Worm (Caenorhabditis elegans) whole organism, L1 larva: Measurements from ENCODE around the gene F22H10.6.

ENCODE experiments used
- C16A3.4 ChIP-seq: fragments of 150-350 bp; optimal IDR thresholded peaks from 2 replicates; lab custom pipeline; 2014; ENCODE audit warnings: missing biosample characterization, missing genetic modification characterization
- C34B4.2 ChIP-seq: sonication (generic microtip); optimal IDR thresholded peaks from 2 replicates; lab custom pipeline; 2017; ENCODE audit warnings: mild to moderate bottlenecking, missing genetic modification characterization, missing compliant biosample characterization
- aha-1 ChIP-seq: fragments of 150-350 bp; optimal IDR thresholded peaks from 2 replicates; lab custom pipeline; 2014; ENCODE audit warnings: missing biosample characterization, missing genetic modification characterization
- alr-1 ChIP-seq: fragments of 200-800 bp; sonication (Bioruptor generic); optimal IDR thresholded peaks from 2 replicates; lab custom pipeline; 2018; ENCODE audit warnings: borderline replicate concordance, mild to moderate bottlenecking, missing genetic modification characterization, missing compliant biosample characterization
- ceh-82 ChIP-seq, 3 experiments: fragments of 150-350 bp in 1 of 3; sonication (generic microtip) in 2 of 3; optimal IDR thresholded peaks; 2 replicates each; lab custom pipeline; 2014 to 2017; ENCODE audit warnings: missing biosample characterization in 3 of 3, missing genetic modification characterization in 3 of 3
- ceh-88 ChIP-seq: fragments of 200-800 bp; sonication (Bioruptor generic); IDR thresholded peaks from 2 replicates; pipeline ENCODE4 v1.3.6; 2022; ENCODE audit warnings: missing genetic modification characterization, missing compliant biosample characterization
- ceh-90 ChIP-seq: sonication (generic microtip); optimal IDR thresholded peaks from 2 replicates; lab custom pipeline; 2016; ENCODE audit warnings: missing genetic modification characterization, missing compliant biosample characterization
- dpl-1 ChIP-seq, 3 experiments: fragments of 150-350 bp in 2 of 3; sonication (generic microtip) in 1 of 3; optimal IDR thresholded peaks; 2 replicates each; lab custom pipeline; 2014 to 2017; ENCODE audit warnings: missing biosample characterization in 3 of 3, missing genetic modification characterization in 3 of 3, missing genetic modification reagents in 3 of 3
- dsc-1 ChIP-seq: sonication (generic microtip); optimal IDR thresholded peaks from 2 replicates; lab custom pipeline; 2016; ENCODE audit warnings: mild to moderate bottlenecking, missing genetic modification characterization, missing compliant biosample characterization
- efl-1 ChIP-seq, 4 experiments: fragments of 150-350 bp; optimal IDR thresholded peaks in 3 of 4; peaks in 1 of 4; 1 replicate in 1 of 4; 2 replicates in 3 of 4; lab custom pipeline; 2014; ENCODE audit warnings: missing biosample characterization in 2 of 4, missing genetic modification characterization in 2 of 4, missing genetic modification reagents in 2 of 4
- egl-13 ChIP-seq: sonication (generic microtip); optimal IDR thresholded peaks from 2 replicates; lab custom pipeline; 2016; ENCODE audit warnings: missing genotype, missing genetic modification reagents, missing genetic modification characterization, missing compliant biosample characterization
- egl-27 ChIP-seq, 2 experiments: fragments of 150-350 bp in 1 of 2; sonication (generic microtip); optimal IDR thresholded peaks; 3 replicates each; lab custom pipeline; 2017 to 2018; ENCODE audit warnings: missing biosample characterization in 2 of 2, missing genetic modification characterization in 2 of 2, missing genetic modification reagents in 2 of 2
- elt-2 ChIP-seq: sonication (generic microtip); optimal IDR thresholded peaks from 2 replicates; lab custom pipeline; 2016; ENCODE audit warnings: missing genetic modification characterization, mild to moderate bottlenecking, inconsistent platforms, missing compliant biosample characterization, missing genetic modification reagents
- elt-3 ChIP-seq, 6 experiments: fragments of 150-350 bp in 1 of 6; sonication (generic microtip); optimal IDR thresholded peaks; 2 replicates each; lab custom pipeline; 2017 to 2018; ENCODE audit warnings: missing biosample characterization in 6 of 6, missing genetic modification characterization in 6 of 6, inconsistent platforms in 1 of 6
- fkh-4 ChIP-seq: sonication (generic microtip); optimal IDR thresholded peaks from 2 replicates; lab custom pipeline; 2016; ENCODE audit warnings: missing compliant biosample characterization, missing genetic modification characterization, borderline replicate concordance
- fos-1 ChIP-seq: fragments of 150-350 bp; optimal IDR thresholded peaks from 2 replicates; lab custom pipeline; 2014; ENCODE audit warnings: missing biosample characterization, missing genetic modification characterization
- grh-1 ChIP-seq: fragments of 200-800 bp; sonication (Bioruptor generic); IDR thresholded peaks from 2 replicates; pipeline ENCODE4 v1.3.6; 2022; ENCODE audit warnings: missing genetic modification reagents, missing genetic modification characterization, missing compliant biosample characterization
- hlh-4 ChIP-seq: sonication (generic microtip); optimal IDR thresholded peaks from 2 replicates; lab custom pipeline; 2016; ENCODE audit warnings: mild to moderate bottlenecking, missing genetic modification characterization, missing compliant biosample characterization
- hpl-2 ChIP-seq: fragments of 150-350 bp; optimal IDR thresholded peaks from 2 replicates; lab custom pipeline; 2014; ENCODE audit warnings: missing biosample characterization, missing genetic modification reagents, missing genetic modification characterization
- irx-1 ChIP-seq: sonication (generic microtip); optimal IDR thresholded peaks from 2 replicates; lab custom pipeline; 2016; ENCODE audit warnings: missing genetic modification characterization, missing compliant biosample characterization
- isw-1 ChIP-seq: fragments of 200-800 bp; sonication (Bioruptor generic); IDR thresholded peaks from 2 replicates; pipeline ENCODE4 v1.3.6; 2022; ENCODE audit warnings: missing genetic modification characterization, missing compliant biosample characterization
- jun-1 ChIP-seq: fragments of 150-350 bp; optimal IDR thresholded peaks from 2 replicates; lab custom pipeline; 2014; ENCODE audit warnings: missing biosample characterization, missing genetic modification reagents, missing genetic modification characterization
- lin-35 ChIP-seq, 2 experiments: fragments of 150-350 bp; optimal IDR thresholded peaks; 2 replicates each; lab custom pipeline; 2014; ENCODE audit warnings: missing biosample characterization in 2 of 2, missing genetic modification characterization in 2 of 2, missing genetic modification reagents in 2 of 2
- lin-39 ChIP-seq: fragments of 150-350 bp; optimal IDR thresholded peaks from 2 replicates; lab custom pipeline; 2014; ENCODE audit warnings: missing biosample characterization, missing genetic modification reagents, missing genetic modification characterization
- lir-3 ChIP-seq: sonication (generic microtip); optimal IDR thresholded peaks from 2 replicates; lab custom pipeline; 2016; ENCODE audit warnings: mild to moderate bottlenecking, missing genetic modification characterization, moderate library complexity, missing compliant biosample characterization; ENCODE audit not compliant: poor library complexity
- mdl-1 ChIP-seq, 2 experiments: fragments of 150-350 bp; optimal IDR thresholded peaks; 2 replicates each; lab custom pipeline; 2014 to 2017; ENCODE audit warnings: missing biosample characterization in 2 of 2, missing genetic modification characterization in 2 of 2, inconsistent platforms in 1 of 2
- mep-1 ChIP-seq: fragments of 150-350 bp; optimal IDR thresholded peaks from 2 replicates; lab custom pipeline; 2014; ENCODE audit warnings: missing biosample characterization, missing genetic modification characterization
- nhr-19 ChIP-seq: fragments of 200-800 bp; sonication (Bioruptor generic); conservative IDR thresholded peaks from 2 replicates; pipeline ENCODE4 v1.3.6; 2022; ENCODE audit warnings: missing genetic modification characterization, missing compliant biosample characterization
- nhr-20 ChIP-seq: sonication (generic microtip); optimal IDR thresholded peaks from 2 replicates; lab custom pipeline; 2016; ENCODE audit warnings: mild to moderate bottlenecking, missing genetic modification characterization, missing compliant biosample characterization
- nhr-237 ChIP-seq: fragments of 150-350 bp; optimal IDR thresholded peaks from 2 replicates; lab custom pipeline; 2014; ENCODE audit warnings: missing biosample characterization, missing genetic modification characterization
- nhr-71 ChIP-seq: sonication (generic microtip); optimal IDR thresholded peaks from 2 replicates; lab custom pipeline; 2016; ENCODE audit warnings: mild to moderate bottlenecking, missing genetic modification characterization, moderate library complexity, missing compliant biosample characterization
- nhr-76 ChIP-seq: sonication (generic microtip); optimal IDR thresholded peaks from 2 replicates; lab custom pipeline; 2017; ENCODE audit warnings: missing biosample characterization, missing genetic modification characterization
- nhr-85 ChIP-seq: sonication (generic microtip); peaks from one replicate; lab custom pipeline; 2016; ENCODE audit warnings: missing genetic modification characterization, inconsistent platforms, missing compliant biosample characterization
- nhr-90 ChIP-seq: sonication (generic microtip); optimal IDR thresholded peaks from 2 replicates; lab custom pipeline; 2016; ENCODE audit warnings: mild to moderate bottlenecking, missing genetic modification characterization, missing compliant biosample characterization; ENCODE audit not compliant: poor library complexity
- pax-3 ChIP-seq: fragments of 200-800 bp; sonication (Bioruptor generic); optimal IDR thresholded peaks from 2 replicates; lab custom pipeline; 2018; ENCODE audit warnings: mild to moderate bottlenecking, missing genetic modification characterization, moderate library complexity, missing compliant biosample characterization
- pqm-1 ChIP-seq: sonication (generic microtip); optimal IDR thresholded peaks from 3 replicates; lab custom pipeline; 2017; ENCODE audit warnings: missing biosample characterization, missing genetic modification characterization
- rnt-1 ChIP-seq: sonication (generic microtip); optimal IDR thresholded peaks from 2 replicates; lab custom pipeline; 2016; ENCODE audit warnings: mild to moderate bottlenecking, missing genetic modification characterization, moderate library complexity, missing compliant biosample characterization
- skn-1 ChIP-seq: fragments of 150-350 bp; optimal IDR thresholded peaks from 2 replicates; lab custom pipeline; 2014; ENCODE audit warnings: missing biosample characterization, missing genetic modification characterization
- snpc-4 ChIP-seq: fragments of 150-350 bp; optimal IDR thresholded peaks from 2 replicates; lab custom pipeline; 2014; ENCODE audit warnings: missing biosample characterization, missing genetic modification characterization
- snu-23 ChIP-seq: sonication (generic microtip); optimal IDR thresholded peaks from 2 replicates; lab custom pipeline; 2016; ENCODE audit warnings: missing genetic modification characterization, missing compliant biosample characterization
- sox-4 ChIP-seq: sonication (generic microtip); optimal IDR thresholded peaks from 2 replicates; lab custom pipeline; 2016; ENCODE audit warnings: missing genetic modification characterization, missing compliant biosample characterization
- sup-37 ChIP-seq: fragments of 200-800 bp; sonication (Bioruptor generic); optimal IDR thresholded peaks from 2 replicates; lab custom pipeline; 2018; ENCODE audit warnings: mild to moderate bottlenecking, missing genetic modification characterization, missing compliant biosample characterization
- tbx-2 ChIP-seq: sonication (generic microtip); optimal IDR thresholded peaks from 2 replicates; lab custom pipeline; 2016; ENCODE audit warnings: missing genetic modification characterization, missing compliant biosample characterization
- tlp-1 ChIP-seq: fragments of 150-350 bp; optimal IDR thresholded peaks from 2 replicates; lab custom pipeline; 2014; ENCODE audit warnings: missing biosample characterization, missing genetic modification characterization
- unc-62 ChIP-seq: fragments of 150-350 bp; optimal IDR thresholded peaks from 2 replicates; lab custom pipeline; 2014; ENCODE audit warnings: missing biosample characterization, missing genetic modification reagents, missing genetic modification characterization
- unc-86 ChIP-seq: sonication (generic microtip); optimal IDR thresholded peaks from 2 replicates; lab custom pipeline; 2016; ENCODE audit warnings: missing genetic modification characterization, missing compliant biosample characterization
- unc-98 ChIP-seq: fragments of 200-800 bp; sonication (Bioruptor generic); IDR thresholded peaks from 2 replicates; pipeline ENCODE4 v1.3.6; 2022; ENCODE audit warnings: missing genetic modification characterization, missing compliant biosample characterization
- zip-4 ChIP-seq: fragments of 200-800 bp; sonication (Bioruptor generic); optimal IDR thresholded peaks from 2 replicates; lab custom pipeline; 2018; ENCODE audit warnings: mild to moderate bottlenecking, missing genetic modification characterization, moderate library complexity, missing compliant biosample characterization
- ztf-11 ChIP-seq, 2 experiments: sonication (generic microtip); optimal IDR thresholded peaks; 2 replicates each; lab custom pipeline; 2016 to 2017; ENCODE audit warnings: missing genetic modification characterization in 2 of 2, missing biosample characterization in 1 of 2, missing compliant biosample characterization in 1 of 2
- ztf-4 ChIP-seq: fragments of 150-350 bp; optimal IDR thresholded peaks from 2 replicates; lab custom pipeline; 2014; ENCODE audit warnings: missing biosample characterization, missing genetic modification characterization

The F22H10.6 gene

ce11 chrX:16726879-16727278, 35.7 kb upstream of the F22H10.6 start (continued):
- TF ChIP-seq aha-1 (tag; lab: Kevin White, UChicago), result peak; percentile 3
- peak in 3 of 6 experiments; percentile 44 to 88 (median 46) for TF ChIP-seq elt-3 (tag; optimal IDR thresholded peaks at IDR 0.05; lab: Kevin White, UChicago)
- peak; percentile 56 for TF ChIP-seq sup-37 (GFP tag; lab: Kevin White, UChicago)
- peak; percentile 49 for TF ChIP-seq zip-4
- TF ChIP-seq isw-1 (GFP tag; lab: Robert Waterston, UW), result peak; percentile 78
- TF ChIP-seq nhr-85 (tag; lab: Kevin White, UChicago), result peak; percentile 96
- TF ChIP-seq jun-1 (tag; lab: Kevin White, UChicago), result peak; percentile 88
- peak; percentile 62 for TF ChIP-seq sox-4 (tag; lab: Kevin White, UChicago)
- peak; percentile 69 for TF ChIP-seq fos-1 (tag; lab: Kevin White, UChicago)
- TF ChIP-seq skn-1 (tag; lab: Kevin White, UChicago), result peak; percentile 77
- TF ChIP-seq ceh-82 (tag; optimal IDR thresholded peaks at IDR 0.05; lab: Kevin White, UChicago), result peak; percentile 80 to 93 (median 83)
- peak; percentile 76 for TF ChIP-seq snpc-4 (tag; lab: Kevin White, UChicago)
- no peak for TF ChIP-seq unc-62 (GFP tag; lab: Kevin White, UChicago)
- TF ChIP-seq irx-1 (tag; lab: Kevin White, UChicago), result peak; percentile 79
- TF ChIP-seq lir-3, result peak; percentile 68
- TF ChIP-seq nhr-71 (tag; lab: Kevin White, UChicago), result peak; percentile 97
- no peak for TF ChIP-seq fkh-4 (tag; lab: Kevin White, UChicago)
- TF ChIP-seq egl-13 (tag; lab: Kevin White, UChicago), result peak; percentile 89
- TF ChIP-seq unc-86 (tag; lab: Kevin White, UChicago), result peak; percentile 95
- peak; percentile 89 for TF ChIP-seq nhr-19 (GFP tag; lab: Robert Waterston, UW)
- peak; percentile 92 for TF ChIP-seq snu-23 (GFP tag; lab: Kevin White, UChicago)
- TF ChIP-seq mep-1 (tag; lab: Kevin White, UChicago), result peak; percentile 66
- TF ChIP-seq dsc-1 (tag; lab: Kevin White, UChicago), result peak; percentile 86
- TF ChIP-seq C34B4.2 (tag; lab: Kevin White, UChicago), result no peak
- no peak for TF ChIP-seq hlh-4 (tag; lab: Kevin White, UChicago)
- peak; percentile 94 for TF ChIP-seq tbx-2 (tag; lab: Kevin White, UChicago)
- TF ChIP-seq pax-3, result peak; percentile 75
- peak; percentile 38; the same call in 1 of the 2 replicates for TF ChIP-seq ceh-88 (GFP tag; lab: Robert Waterston, UW)
- TF ChIP-seq elt-2 (tag; lab: Kevin White, UChicago), result peak; percentile 86
- no peak for TF ChIP-seq alr-1 (tag; lab: Kevin White, UChicago)
- peak; percentile 83 for TF ChIP-seq nhr-90 (tag; lab: Kevin White, UChicago)
- TF ChIP-seq nhr-20, result peak; percentile 98
- TF ChIP-seq ztf-11 (tag; optimal IDR thresholded peaks at IDR 0.05; lab: Kevin White, UChicago), result peak in 1 of 2 experiments; percentile 84
- TF ChIP-seq ceh-90 (tag; lab: Kevin White, UChicago), result no peak
- TF ChIP-seq nhr-76 (tag; lab: Kevin White, UChicago), result no peak
- no peak for TF ChIP-seq pqm-1
- TF ChIP-seq hpl-2, result peak; percentile 64
- peak; percentile 56 to 84 for TF ChIP-seq efl-1 (optimal IDR thresholded peaks at IDR 0.05; lab: Kevin White, UChicago)
- peak in 1 of 2 experiments; percentile 88 for TF ChIP-seq efl-1 (GFP tag; optimal IDR thresholded peaks at IDR 0.05 in 1 of 2; lab: Kevin White, UChicago)
- peak; percentile 87 for TF ChIP-seq ztf-4 (tag; lab: Kevin White, UChicago)
- no peak for TF ChIP-seq lin-39 (tag; lab: Kevin White, UChicago)
- peak; percentile 69 for TF ChIP-seq grh-1 (GFP tag; lab: Robert Waterston, UW)
- TF ChIP-seq rnt-1 (tag; lab: Kevin White, UChicago), result peak; percentile 88
- TF ChIP-seq unc-98 (GFP tag; lab: Robert Waterston, UW), result no peak
- TF ChIP-seq dpl-1 (GFP tag; optimal IDR thresholded peaks at IDR 0.05; lab: Kevin White, UChicago), result peak; percentile 29 to 47 (median 41)
- peak; percentile 62 to 83 for TF ChIP-seq lin-35 (GFP tag; optimal IDR thresholded peaks at IDR 0.05; lab: Kevin White, UChicago)
- TF ChIP-seq mdl-1 (tag; optimal IDR thresholded peaks at IDR 0.05; lab: Kevin White, UChicago), result peak; percentile 52 to 93
- TF ChIP-seq C16A3.4, result peak; percentile 87
- TF ChIP-seq tlp-1 (tag; lab: Kevin White, UChicago), result no peak
- TF ChIP-seq nhr-237 (tag; lab: Kevin White, UChicago), result no peak
- peak; percentile 86 to 91 for TF ChIP-seq egl-27 (tag; optimal IDR thresholded peaks at IDR 0.05; lab: Kevin White, UChicago)
